Worm (Caenorhabditis elegans): Measurements from ENCODE around the gene lpd-7.
A peak's percentile ranks its signal among the peaks of the same experiment; 100 is the strongest.

DNA sequence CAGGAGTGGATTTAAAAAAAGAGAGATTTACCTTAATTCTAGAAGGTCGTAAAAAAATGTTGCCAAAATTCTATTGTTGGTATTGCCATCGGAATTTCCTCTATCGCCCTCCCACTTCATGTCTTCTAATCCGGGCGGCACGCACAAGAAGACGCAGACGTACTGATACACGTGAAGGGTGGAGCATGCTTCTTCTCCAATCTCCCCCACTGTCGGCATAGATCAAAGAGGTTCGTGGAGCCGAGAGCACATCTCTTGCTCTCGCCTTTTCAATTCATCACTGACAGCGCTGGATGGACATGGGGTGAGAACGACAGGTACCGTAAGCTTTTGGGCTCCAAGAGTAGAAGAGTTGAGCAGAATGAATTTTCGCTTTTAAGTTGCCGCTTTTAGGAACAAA is 36.6 kb upstream of the lpd-7 start, which contains the start of gene lin-39:
- TF ChIP-seq skn-1 (tag; optimal IDR thresholded peaks at IDR 0.05) (no peak), lsy-2 (tag; optimal IDR thresholded peaks at IDR 0.05) (peak in 1 of 2 experiments; percentile 38), fos-1 (tag; optimal IDR thresholded peaks at IDR 0.05) (no peak), nhr-77 (tag; optimal IDR thresholded peaks at IDR 0.05) (no peak), elt-3 (tag; optimal IDR thresholded peaks at IDR 0.05) (no peak), crh-2 (tag; optimal IDR thresholded peaks at IDR 0.05) (no peak), lin-39 (tag; optimal IDR thresholded peaks at IDR 0.05) (no peak), ztf-1 (GFP tag; conservative IDR thresholded peaks at IDR 0.05) (no peak), unc-62 (GFP tag; optimal IDR thresholded peaks at IDR 0.05) (no peak), ztf-11 (tag; optimal IDR thresholded peaks at IDR 0.05) (no peak), ceh-16 (tag; optimal IDR thresholded peaks at IDR 0.05) (no peak), snpc-4 (tag; optimal IDR thresholded peaks at IDR 0.05) (no peak), zag-1 (tag; optimal IDR thresholded peaks at IDR 0.05) (no peak)

Measured in whole organism, L2 larva.